Worm (Caenorhabditis elegans) whole organism, L1 larva: ENCODE measurements around the gene srh-308.

Source experiments
- hlh-4 ChIP-seq: sonication (generic microtip); optimal IDR thresholded peaks from 2 replicates; lab custom pipeline; 2016; ENCODE audit warnings: mild to moderate bottlenecking, missing genetic modification characterization, missing compliant biosample characterization
- snpc-4 ChIP-seq: fragments of 150-350 bp; optimal IDR thresholded peaks from 2 replicates; lab custom pipeline; 2014; ENCODE audit warnings: missing biosample characterization, missing genetic modification characterization
- sup-37 ChIP-seq: fragments of 200-800 bp; sonication (Bioruptor generic); optimal IDR thresholded peaks from 2 replicates; lab custom pipeline; 2018; ENCODE audit warnings: mild to moderate bottlenecking, missing genetic modification characterization, missing compliant biosample characterization

DNA sequence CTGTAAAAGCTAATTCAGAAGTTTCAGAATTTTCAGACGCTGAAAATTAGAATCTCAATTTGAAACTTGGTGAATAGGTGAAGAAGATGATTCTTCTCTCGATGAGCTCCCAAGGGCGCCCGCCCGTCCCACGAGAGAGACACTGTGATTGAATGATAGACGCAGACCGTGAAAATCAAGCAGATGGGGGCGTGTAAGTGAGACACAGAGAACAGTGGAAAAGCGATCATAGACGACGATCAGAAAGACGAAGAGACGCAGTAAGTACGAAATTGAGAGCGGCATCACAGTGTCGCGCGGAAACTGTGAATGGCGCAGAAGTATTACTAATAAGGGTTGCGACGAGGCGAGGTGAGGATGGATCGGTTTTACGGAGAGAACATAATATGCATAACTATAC, 15.0 kb downstream of the srh-308 start:
- TF ChIP-seq hlh-4 (tag; lab: Kevin White, UChicago) (no peak), sup-37 (GFP tag; lab: Kevin White, UChicago) (no peak), snpc-4 (no peak)
